Fruit fly (Drosophila melanogaster) whole organism, embryonic: Measurements from ENCODE around the gene CG10029.

Experiments
- Adf1 ChIP-seq: fragments of 200-800 bp; sonication (Bioruptor generic); IDR thresholded peaks from 2 replicates; pipeline ENCODE4 v1.3.6; 2022; ENCODE audit warnings: missing biosample characterization, missing genetic modification characterization
- CG11504 ChIP-seq: fragments of 200-800 bp; sonication (Bioruptor generic); optimal IDR thresholded peaks from 3 replicates; lab custom pipeline; 2019; ENCODE audit warnings: missing biosample characterization, mild to moderate bottlenecking, missing genetic modification characterization, moderate library complexity
- CG11695 ChIP-seq: fragments of 200-800 bp; sonication (Bioruptor generic); IDR thresholded peaks from 3 replicates; pipeline ENCODE4 v1.3.6; 2022; ENCODE audit warnings: missing biosample characterization, missing genetic modification characterization
- CG1233 ChIP-seq: fragments of 200-800 bp; sonication (Bioruptor generic); optimal IDR thresholded peaks from 4 replicates; lab custom pipeline; 2018; ENCODE audit warnings: missing biosample characterization, mild to moderate bottlenecking, missing genetic modification characterization
- CG12942 ChIP-seq: fragments of 200-800 bp; sonication (Bioruptor generic); optimal IDR thresholded peaks from 3 replicates; lab custom pipeline; 2016; ENCODE audit warnings: missing biosample characterization, missing genetic modification characterization
- CG13775 ChIP-seq: fragments of 200-800 bp; sonication (Bioruptor generic); optimal IDR thresholded peaks from 3 replicates; lab custom pipeline; 2017; ENCODE audit warnings: missing biosample characterization, mild to moderate bottlenecking, missing genetic modification characterization
- CG14667 ChIP-seq: fragments of 200-800 bp; sonication (Bioruptor generic); IDR thresholded peaks from 2 replicates; pipeline ENCODE4 v1.3.6; 2022; ENCODE audit warnings: missing biosample characterization, missing genetic modification characterization
- CG14710 ChIP-seq: fragments of 200-800 bp; sonication (Bioruptor generic); optimal IDR thresholded peaks from 3 replicates; lab custom pipeline; 2019; ENCODE audit warnings: missing biosample characterization, mild to moderate bottlenecking, missing genetic modification characterization, moderate library complexity
- CG15479 ChIP-seq: fragments of 200-800 bp; sonication (Bioruptor generic); optimal IDR thresholded peaks from 3 replicates; lab custom pipeline; 2019; ENCODE audit warnings: missing biosample characterization, mild to moderate bottlenecking, missing genetic modification characterization, moderate library complexity
- CG16813 ChIP-seq: fragments of 200-800 bp; sonication (Bioruptor generic); IDR thresholded peaks from 3 replicates; pipeline ENCODE4 v1.3.6; 2022; ENCODE audit warnings: missing biosample characterization, missing genetic modification characterization; ENCODE audit not compliant: partially characterized antibody
- CG17186 ChIP-seq: fragments of 200-800 bp; sonication (Bioruptor generic); optimal IDR thresholded peaks from 3 replicates; lab custom pipeline; 2017; ENCODE audit warnings: missing biosample characterization, missing genetic modification reagents, missing genetic modification characterization
- CG2116 ChIP-seq: fragments of 200-800 bp; sonication (Bioruptor generic); optimal IDR thresholded peaks from 3 replicates; lab custom pipeline; 2018; ENCODE audit warnings: missing biosample characterization, mild to moderate bottlenecking, missing genetic modification characterization
- CG42726 ChIP-seq: fragments of 200-800 bp; sonication (Bioruptor generic); IDR thresholded peaks from 2 replicates; pipeline ENCODE4 v1.3.6; 2022; ENCODE audit warnings: missing biosample characterization, missing genetic modification characterization; ENCODE audit not compliant: partially characterized antibody
- CG4730 ChIP-seq: fragments of 200-800 bp; sonication (Bioruptor generic); IDR thresholded peaks from 2 replicates; pipeline ENCODE4 v1.3.6; 2022; ENCODE audit warnings: missing biosample characterization, missing genetic modification characterization
- CG6175 ChIP-seq: fragments of 200-800 bp; sonication (Bioruptor generic); IDR thresholded peaks from 3 replicates; pipeline ENCODE4 v1.3.6; 2022; ENCODE audit warnings: missing biosample characterization, missing genetic modification characterization
- CG6254 ChIP-seq: fragments of 200-800 bp; sonication (Bioruptor generic); optimal IDR thresholded peaks from 3 replicates; lab custom pipeline; 2017; ENCODE audit warnings: mild to moderate bottlenecking, missing biosample characterization, missing genetic modification reagents, missing genetic modification characterization
- CG8281 ChIP-seq: fragments of 200-800 bp; sonication (Bioruptor generic); optimal IDR thresholded peaks from 2 replicates; lab custom pipeline; 2018; ENCODE audit warnings: missing biosample characterization, mild to moderate bottlenecking, missing genetic modification characterization, moderate library complexity
- CG8765 ChIP-seq: fragments of 200-800 bp; sonication (Bioruptor generic); IDR thresholded peaks from 2 replicates; pipeline ENCODE4 v1.3.6; 2022; ENCODE audit warnings: missing biosample characterization, missing genetic modification characterization
- CG9215 ChIP-seq: fragments of 200-800 bp; sonication (Bioruptor generic); IDR thresholded peaks from 2 replicates; pipeline ENCODE4 v1.3.6; 2022; ENCODE audit warnings: missing biosample characterization, missing genetic modification characterization
- CG9609 ChIP-seq: fragments of 200-800 bp; sonication (Bioruptor generic); optimal IDR thresholded peaks from 3 replicates; lab custom pipeline; 2016; ENCODE audit warnings: missing biosample characterization, missing genetic modification characterization
- CTCF ChIP-seq: fragments of 200-800 bp; sonication (Bioruptor generic); optimal IDR thresholded peaks from 2 replicates; lab custom pipeline; 2017; ENCODE audit warnings: missing biosample characterization, mild to moderate bottlenecking, missing genetic modification characterization, moderate library complexity
- Dek ChIP-seq: fragments of 200-800 bp; sonication (Bioruptor generic); optimal IDR thresholded peaks from 3 replicates; lab custom pipeline; 2019; ENCODE audit warnings: missing biosample characterization, mild to moderate bottlenecking, missing genetic modification characterization, moderate library complexity
- ERR ChIP-seq: fragments of 200-800 bp; sonication (Bioruptor generic); optimal IDR thresholded peaks from 2 replicates; lab custom pipeline; 2016; ENCODE audit warnings: missing biosample characterization, missing genetic modification characterization
- H2.0 ChIP-seq: fragments of 200-800 bp; sonication (Bioruptor generic); IDR thresholded peaks from 2 replicates; pipeline ENCODE4 v1.3.6; 2022; ENCODE audit warnings: missing biosample characterization, missing genetic modification characterization
- Hmx ChIP-seq: fragments of 200-800 bp; sonication (Bioruptor generic); optimal IDR thresholded peaks from 2 replicates; lab custom pipeline; 2016; ENCODE audit warnings: missing biosample characterization, missing genetic modification characterization
- Taf1 ChIP-seq: fragments of 200-800 bp; sonication (Bioruptor generic); IDR thresholded peaks from 2 replicates; pipeline ENCODE4 v1.3.6; 2022; ENCODE audit warnings: missing biosample characterization, missing genetic modification characterization
- Xbp1 ChIP-seq: fragments of 200-800 bp; sonication (Bioruptor generic); optimal IDR thresholded peaks from 3 replicates; lab custom pipeline; 2016; ENCODE audit warnings: missing biosample characterization, mild to moderate bottlenecking, missing genetic modification characterization
- ap ChIP-seq: fragments of 200-800 bp; sonication (Bioruptor generic); IDR thresholded peaks from 2 replicates; pipeline ENCODE4 v1.3.6; 2022; ENCODE audit warnings: missing biosample characterization, missing genetic modification characterization
- ara ChIP-seq: fragments of 200-800 bp; sonication (Bioruptor generic); IDR thresholded peaks from 2 replicates; pipeline ENCODE4 v1.3.6; 2022; ENCODE audit warnings: missing biosample characterization, missing genetic modification characterization
- bab2 ChIP-seq: fragments of 200-800 bp; sonication (Bioruptor generic); optimal IDR thresholded peaks from 2 replicates; lab custom pipeline; 2016; ENCODE audit warnings: missing biosample characterization, missing genetic modification characterization
- caup ChIP-seq: fragments of 200-800 bp; sonication (Bioruptor generic); optimal IDR thresholded peaks from 3 replicates; lab custom pipeline; 2017; ENCODE audit warnings: missing biosample characterization, mild to moderate bottlenecking, missing genetic modification characterization, moderate library complexity; ENCODE audit not compliant: severe bottlenecking
- esg ChIP-seq: fragments of 200-800 bp; sonication (Bioruptor generic); conservative IDR thresholded peaks from 2 replicates; pipeline ENCODE4 v1.3.6; 2022; ENCODE audit warnings: missing biosample characterization, missing genetic modification characterization
- fu2 ChIP-seq: fragments of 200-800 bp; sonication (Bioruptor generic); optimal IDR thresholded peaks from 2 replicates; lab custom pipeline; 2016; ENCODE audit warnings: missing biosample characterization, missing genetic modification characterization
- ham ChIP-seq: fragments of 200-800 bp; sonication (Bioruptor generic); IDR thresholded peaks from 2 replicates; pipeline ENCODE4 v1.3.6; 2022; ENCODE audit warnings: missing biosample characterization, missing genetic modification characterization
- hbn ChIP-seq: fragments of 200-800 bp; sonication (Bioruptor generic); IDR thresholded peaks from 2 replicates; pipeline ENCODE4 v1.3.6; 2022; ENCODE audit warnings: missing biosample characterization, missing genetic modification characterization; ENCODE audit not compliant: partially characterized antibody
- jigr1 ChIP-seq: fragments of 200-800 bp; sonication (Bioruptor generic); IDR thresholded peaks from 3 replicates; pipeline ENCODE4 v1.3.6; 2022; ENCODE audit warnings: missing biosample characterization, missing genetic modification characterization
- mld ChIP-seq: fragments of 200-800 bp; sonication (Bioruptor generic); IDR thresholded peaks from 3 replicates; pipeline ENCODE4 v1.3.6; 2022; ENCODE audit warnings: missing biosample characterization, missing genetic modification characterization; ENCODE audit not compliant: partially characterized antibody
- pho ChIP-seq: fragments of 200-800 bp; sonication (Bioruptor generic); optimal IDR thresholded peaks from 2 replicates; lab custom pipeline; 2016; ENCODE audit warnings: missing biosample characterization, missing genetic modification characterization
- pros ChIP-seq: fragments of 200-800 bp; sonication (Bioruptor generic); optimal IDR thresholded peaks from 3 replicates; lab custom pipeline; 2019; ENCODE audit warnings: missing biosample characterization, mild to moderate bottlenecking, missing genetic modification characterization, moderate library complexity
- sd ChIP-seq: fragments of 200-800 bp; sonication (Bioruptor generic); optimal IDR thresholded peaks from 3 replicates; lab custom pipeline; 2018; ENCODE audit warnings: missing biosample characterization, mild to moderate bottlenecking, missing genetic modification characterization, moderate library complexity
- slou ChIP-seq: fragments of 200-800 bp; sonication (Bioruptor generic); optimal IDR thresholded peaks from 3 replicates; lab custom pipeline; 2016; ENCODE audit warnings: missing biosample characterization, missing genetic modification characterization
- slp2 ChIP-seq: fragments of 200-800 bp; sonication (Bioruptor generic); optimal IDR thresholded peaks from 2 replicates; lab custom pipeline; 2016; ENCODE audit warnings: missing biosample characterization, missing genetic modification characterization
- sr ChIP-seq: fragments of 200-800 bp; sonication (Bioruptor generic); IDR thresholded peaks from 3 replicates; pipeline ENCODE4 v1.3.6; 2022; ENCODE audit warnings: missing biosample characterization, missing genetic modification characterization
- trem ChIP-seq: fragments of 200-800 bp; optimal IDR thresholded peaks from 3 replicates; lab custom pipeline; 2019; ENCODE audit warnings: missing biosample characterization, mild to moderate bottlenecking, missing genetic modification characterization, moderate library complexity
- unpg ChIP-seq: fragments of 200-800 bp; sonication (Bioruptor generic); optimal IDR thresholded peaks from 3 replicates; lab custom pipeline; 2018; ENCODE audit warnings: missing biosample characterization, mild to moderate bottlenecking, missing genetic modification characterization, moderate library complexity
- zfh2 ChIP-seq: fragments of 200-800 bp; sonication (Bioruptor generic); optimal IDR thresholded peaks from 2 replicates; lab custom pipeline; 2016; ENCODE audit warnings: missing biosample characterization, missing genetic modification characterization

The CG10029 gene

dm6 chr3R:7317107-7317506 is at the start of gene CG10029:
CG10029 (minus strand) TSS chr3R:7317207.
- TF ChIP-seq fu2 (GFP tag; lab: Kevin White, UChicago), result no peak
- TF ChIP-seq esg (GFP tag; lab: Robert Waterston, UW), result no peak
- no peak for TF ChIP-seq trem (tag; lab: Kevin White, UChicago)
- no peak for TF ChIP-seq caup
- TF ChIP-seq CG4730, result no peak
- no peak for TF ChIP-seq CG17186
- TF ChIP-seq CG11695 (GFP tag; lab: Robert Waterston, UW), result no peak
- TF ChIP-seq CG13775 (GFP tag; lab: Kevin White, UChicago), result no peak
- no peak for TF ChIP-seq sd (tag; lab: Kevin White, UChicago)
- TF ChIP-seq ERR (GFP tag; lab: Kevin White, UChicago), result no peak
- no peak for TF ChIP-seq CG11504 (tag; lab: Kevin White, UChicago)
- no peak for TF ChIP-seq slp2 (GFP tag; lab: Kevin White, UChicago)
- no peak for TF ChIP-seq CG9609 (GFP tag; lab: Kevin White, UChicago)
- no peak for TF ChIP-seq mld (GFP tag; lab: Robert Waterston, UW)
- TF ChIP-seq sr, result no peak
- no peak for TF ChIP-seq CG14710 (tag; lab: Kevin White, UChicago)

dm6 chr3R:7365527-7365926 is 48.5 kb upstream of the CG10029 start, which contains the start of the genes Mst84Db and Mst84Da:
Mst84Db (minus strand) TSS chr3R:7365627.
Mst84Da (plus strand) TSS chr3R:7365850.
- TF ChIP-seq slou (GFP tag; lab: Kevin White, UChicago) (no peak), CG1233 (GFP tag; lab: Kevin White, UChicago) (no peak)

dm6 chr3R:7364573-7364972 is 47.6 kb upstream of the CG10029 start, which contains the start of gene Mst84Dc:
Mst84Dc (minus strand) TSS chr3R:7364673.
- no peak for TF ChIP-seq ara (GFP tag; lab: Robert Waterston, UW)
- no peak for TF ChIP-seq H2.0 (GFP tag; lab: Robert Waterston, UW)
- no peak for TF ChIP-seq ap (GFP tag; lab: Robert Waterston, UW)
- no peak for TF ChIP-seq CG42726 (GFP tag; lab: Robert Waterston, UW)
- no peak for TF ChIP-seq CG14710 (tag; lab: Kevin White, UChicago)
- no peak for TF ChIP-seq CG15479 (GFP tag; lab: Kevin White, UChicago)
- TF ChIP-seq unpg (GFP tag; lab: Kevin White, UChicago), result no peak
- no peak for TF ChIP-seq CTCF
- no peak for TF ChIP-seq Dek (tag; lab: Kevin White, UChicago)
- no peak for TF ChIP-seq CG9215
- no peak for TF ChIP-seq CG6254

- no peak for TF ChIP-seq pros (GFP tag; lab: Kevin White, UChicago)
- TF ChIP-seq CG6175 (GFP tag; lab: Robert Waterston, UW), result no peak
- TF ChIP-seq, all 482 proteins: peak for 0
These were observed 46.7 kb upstream of the CG10029 start, which contains the start of gene Mst84Dd for dm6 chr3R:7363673-7364072. Mst84Dd (minus strand) TSS chr3R:7363773.

- no peak for TF ChIP-seq CG2116 (GFP tag; lab: Kevin White, UChicago)
- TF ChIP-seq Xbp1 (GFP tag; lab: Kevin White, UChicago), result no peak
- no peak for TF ChIP-seq CG12942 (GFP tag; lab: Kevin White, UChicago)
- TF ChIP-seq Hmx (GFP tag; lab: Kevin White, UChicago), result no peak
- TF ChIP-seq hbn (GFP tag; lab: Robert Waterston, UW), result no peak
- TF ChIP-seq bab2 (GFP tag; lab: Kevin White, UChicago), result no peak
- no peak for TF ChIP-seq jigr1
- no peak for TF ChIP-seq CG14710 (tag; lab: Kevin White, UChicago)
- TF ChIP-seq Adf1 (GFP tag; lab: Robert Waterston, UW), result no peak
- TF ChIP-seq ham (GFP tag; lab: Robert Waterston, UW), result no peak
- no peak for TF ChIP-seq zfh2 (GFP tag; lab: Kevin White, UChicago)
- TF ChIP-seq CG8281 (tag; lab: Kevin White, UChicago), result no peak
- TF ChIP-seq CG11504 (tag; lab: Kevin White, UChicago), result no peak
- no peak for TF ChIP-seq CG16813 (GFP tag; lab: Robert Waterston, UW)
- no peak for TF ChIP-seq Taf1 (GFP tag; lab: Robert Waterston, UW)
- no peak for TF ChIP-seq pho
- no peak for TF ChIP-seq CG8765 (GFP tag; lab: Robert Waterston, UW)
- TF ChIP-seq CG14667 (GFP tag; lab: Robert Waterston, UW), result no peak
These were observed 45.0 kb upstream of the CG10029 start, which contains the start of gene CG17944 for dm6 chr3R:7362023-7362422. CG17944 (minus strand) TSS chr3R:7362123.
